Worm (Caenorhabditis elegans) whole organism, L4 larva: Measurements from ENCODE around the gene B0250.18.

Experiments used
- D1046.2 ChIP-seq: fragments of 200-800 bp; sonication (Bioruptor generic); IDR thresholded peaks from 2 replicates; pipeline ENCODE4 v1.3.6; 2022; ENCODE audit warnings: missing genetic modification characterization, missing compliant biosample characterization
- F37D6.2 ChIP-seq: sonication (generic microtip); optimal IDR thresholded peaks from 2 replicates; lab custom pipeline; 2016; ENCODE audit warnings: mild to moderate bottlenecking, missing genetic modification characterization, missing compliant biosample characterization
- F44E2.7 ChIP-seq: fragments of 200-800 bp; sonication (Bioruptor generic); IDR thresholded peaks from 2 replicates; pipeline ENCODE4 v2.1.2; 2022; ENCODE audit warnings: missing genetic modification characterization, missing compliant biosample characterization
- F49E8.2 ChIP-seq: sonication (generic microtip); optimal IDR thresholded peaks from 2 replicates; lab custom pipeline; 2016; ENCODE audit warnings: missing compliant biosample characterization, mild to moderate bottlenecking, missing genetic modification characterization, borderline replicate concordance
- R02D3.7 ChIP-seq: fragments of 150-350 bp; sonication (generic microtip); optimal IDR thresholded peaks from 3 replicates; lab custom pipeline; 2014; ENCODE audit warnings: missing biosample characterization, missing genetic modification characterization
- T20F7.1 ChIP-seq: fragments of 200-800 bp; sonication (Bioruptor generic); optimal IDR thresholded peaks from 2 replicates; lab custom pipeline; 2018; ENCODE audit warnings: mild to moderate bottlenecking, missing genetic modification characterization, missing compliant biosample characterization
- Y105C5A.15 ChIP-seq: fragments of 200-800 bp; sonication (Bioruptor generic); IDR thresholded peaks from 2 replicates; pipeline ENCODE4 v1.3.6; 2022; ENCODE audit warnings: missing genetic modification characterization, missing compliant biosample characterization
- Y75B8A.6 ChIP-seq: fragments of 200-800 bp; sonication (Bioruptor generic); IDR thresholded peaks from 2 replicates; pipeline ENCODE4 v1.3.6; 2022; ENCODE audit warnings: missing genetic modification reagents, missing genetic modification characterization, missing compliant biosample characterization
- aha-1 ChIP-seq: fragments of 150-350 bp; peaks from one replicate; lab custom pipeline; 2014; ENCODE audit warnings: missing biosample characterization, missing genetic modification characterization
- aly-2 ChIP-seq: sonication (generic microtip); optimal IDR thresholded peaks from 2 replicates; lab custom pipeline; 2018; ENCODE audit warnings: missing biosample characterization, missing genetic modification characterization
- arid-1 ChIP-seq: fragments of 200-800 bp; sonication (Bioruptor generic); conservative IDR thresholded peaks from 2 replicates; pipeline ENCODE4 v1.3.6; 2022; ENCODE audit warnings: missing genetic modification reagents, missing genetic modification characterization, missing compliant biosample characterization
- attf-4 ChIP-seq: sonication (generic microtip); optimal IDR thresholded peaks from 3 replicates; lab custom pipeline; 2017; ENCODE audit warnings: missing biosample characterization, missing genetic modification characterization
- ceh-28 ChIP-seq: fragments of 150-350 bp; optimal IDR thresholded peaks from 2 replicates; lab custom pipeline; 2014; ENCODE audit warnings: missing biosample characterization, missing genetic modification reagents, missing genetic modification characterization
- ceh-62 ChIP-seq: sonication (generic microtip); optimal IDR thresholded peaks from 2 replicates; lab custom pipeline; 2017; ENCODE audit warnings: missing biosample characterization, missing genetic modification characterization
- cey-2 ChIP-seq: sonication (generic microtip); optimal IDR thresholded peaks from 3 replicates; lab custom pipeline; 2017; ENCODE audit warnings: missing genetic modification characterization, mild to moderate bottlenecking, missing compliant biosample characterization, antibody characterized with exemption, borderline replicate concordance; ENCODE audit not compliant: insufficient read depth
- ctbp-1 ChIP-seq: fragments of 200-800 bp; sonication (Bioruptor generic); IDR thresholded peaks from 2 replicates; pipeline ENCODE4 v1.3.6; 2022; ENCODE audit warnings: missing genetic modification reagents, missing genetic modification characterization, missing compliant biosample characterization
- daf-12 ChIP-seq: fragments of 150-350 bp; optimal IDR thresholded peaks from 2 replicates; lab custom pipeline; 2014; ENCODE audit warnings: missing biosample characterization, missing genetic modification reagents, missing genetic modification characterization
- daf-19 ChIP-seq: fragments of 200-800 bp; sonication (Bioruptor generic); conservative IDR thresholded peaks from 2 replicates; pipeline ENCODE4 v1.3.6; 2022; ENCODE audit warnings: missing genetic modification characterization, missing compliant biosample characterization
- dmd-6 ChIP-seq: fragments of 200-800 bp; sonication (Bioruptor generic); IDR thresholded peaks from 2 replicates; pipeline ENCODE4 v1.3.6; 2022; ENCODE audit warnings: missing genetic modification reagents, missing genetic modification characterization, missing compliant biosample characterization
- dmd-8 ChIP-seq: fragments of 200-800 bp; sonication (Bioruptor generic); IDR thresholded peaks from 2 replicates; pipeline ENCODE4 v1.3.6; 2022; ENCODE audit warnings: missing genetic modification characterization, missing compliant biosample characterization
- dpl-1 ChIP-seq: fragments of 150-350 bp; optimal IDR thresholded peaks from 2 replicates; lab custom pipeline; 2014; ENCODE audit warnings: missing biosample characterization, missing genetic modification reagents, missing genetic modification characterization
- egl-43 ChIP-seq: fragments of 200-800 bp; sonication (Bioruptor generic); IDR thresholded peaks from 2 replicates; pipeline ENCODE4 v1.3.6; 2022; ENCODE audit warnings: missing genetic modification reagents, missing genetic modification characterization, missing compliant biosample characterization
- fkh-10 ChIP-seq: fragments of 150-350 bp; optimal IDR thresholded peaks from 2 replicates; lab custom pipeline; 2014; ENCODE audit warnings: missing biosample characterization, missing genetic modification reagents, missing genetic modification characterization
- fos-1 ChIP-seq: fragments of 150-350 bp; optimal IDR thresholded peaks from 2 replicates; lab custom pipeline; 2014; ENCODE audit warnings: missing biosample characterization, missing genetic modification characterization
- hlh-11 ChIP-seq: fragments of 200-800 bp; sonication (Bioruptor generic); optimal IDR thresholded peaks from 2 replicates; lab custom pipeline; 2018; ENCODE audit warnings: mild to moderate bottlenecking, missing genetic modification characterization, missing compliant biosample characterization
- hlh-30 ChIP-seq: sonication (generic microtip); optimal IDR thresholded peaks from 2 replicates; lab custom pipeline; 2017; ENCODE audit warnings: antibody characterized with exemption, mild to moderate bottlenecking, missing genetic modification characterization, missing compliant biosample characterization; ENCODE audit not compliant: insufficient read depth
- jun-1 ChIP-seq: fragments of 150-350 bp; optimal IDR thresholded peaks from 2 replicates; lab custom pipeline; 2014; ENCODE audit warnings: missing biosample characterization, missing genetic modification reagents, missing genetic modification characterization
- lin-1 ChIP-seq: fragments of 200-800 bp; sonication (Bioruptor generic); IDR thresholded peaks from 2 replicates; pipeline ENCODE4 v1.3.6; 2022; ENCODE audit warnings: missing genetic modification reagents, missing genetic modification characterization, missing compliant biosample characterization
- lin-29 ChIP-seq: fragments of 200-800 bp; sonication (Bioruptor generic); IDR thresholded peaks from 2 replicates; pipeline ENCODE4 v1.3.6; 2022; ENCODE audit warnings: missing genetic modification reagents, missing genetic modification characterization, missing compliant biosample characterization
- lin-38 ChIP-seq: fragments of 200-800 bp; sonication (Bioruptor generic); IDR thresholded peaks from 2 replicates; pipeline ENCODE4 v1.3.6; 2022; ENCODE audit warnings: missing genetic modification reagents, missing genetic modification characterization, missing compliant biosample characterization
- madf-9 ChIP-seq: fragments of 200-800 bp; sonication (Bioruptor generic); conservative IDR thresholded peaks from 2 replicates; pipeline ENCODE4 v1.3.6; 2022; ENCODE audit warnings: missing genetic modification reagents, missing genetic modification characterization, missing compliant biosample characterization
- mdl-1 ChIP-seq, 2 experiments: fragments of 150-350 bp in 1 of 2; sonication (generic microtip) in 1 of 2; optimal IDR thresholded peaks; 2 replicates each; lab custom pipeline; 2014 to 2017; ENCODE audit warnings: missing biosample characterization in 2 of 2, missing genetic modification characterization in 2 of 2
- mdt-29 ChIP-seq: fragments of 200-800 bp; sonication (Bioruptor generic); IDR thresholded peaks from 2 replicates; pipeline ENCODE4 v1.3.6; 2022; ENCODE audit warnings: missing genetic modification reagents, missing genetic modification characterization, missing compliant biosample characterization
- mxl-3 ChIP-seq: fragments of 200-800 bp; sonication (Bioruptor generic); optimal IDR thresholded peaks from 2 replicates; lab custom pipeline; 2018; ENCODE audit warnings: mild to moderate bottlenecking, missing genetic modification characterization, missing compliant biosample characterization
- nhr-10 ChIP-seq: fragments of 150-350 bp; optimal IDR thresholded peaks from 2 replicates; lab custom pipeline; 2014; ENCODE audit warnings: missing biosample characterization, missing genetic modification characterization
- nhr-237 ChIP-seq: sonication (generic microtip); optimal IDR thresholded peaks from 2 replicates; lab custom pipeline; 2017; ENCODE audit warnings: missing biosample characterization, missing genetic modification characterization
- nhr-41 ChIP-seq: fragments of 200-800 bp; sonication (Bioruptor generic); IDR thresholded peaks from 2 replicates; pipeline ENCODE4 v1.3.6; 2022; ENCODE audit warnings: missing genetic modification reagents, missing genetic modification characterization, missing compliant biosample characterization
- nhr-42 ChIP-seq: fragments of 200-800 bp; sonication (Bioruptor generic); IDR thresholded peaks from 2 replicates; pipeline ENCODE4 v1.3.6; 2022; ENCODE audit warnings: missing genetic modification characterization, missing compliant biosample characterization
- pha-4 ChIP-seq, 2 experiments: fragments of 150-350 bp in 1 of 2; fragments of 200-800 bp in 1 of 2; sonication (Bioruptor generic) in 1 of 2; IDR thresholded peaks in 1 of 2; optimal IDR thresholded peaks in 1 of 2; 2 replicates each; pipeline versions ENCODE4 v1.3.6 to Lab custom; 2014 to 2022; ENCODE audit warnings: missing genetic modification characterization in 2 of 2, missing genetic modification reagents in 2 of 2, missing biosample characterization in 1 of 2, missing compliant biosample characterization in 1 of 2
- php-3 ChIP-seq: fragments of 200-800 bp; sonication (Bioruptor generic); IDR thresholded peaks from 2 replicates; pipeline ENCODE4 v1.3.6; 2022; ENCODE audit warnings: missing genetic modification reagents, missing genetic modification characterization, missing compliant biosample characterization
- sdz-12 ChIP-seq: fragments of 200-800 bp; sonication (Bioruptor generic); optimal IDR thresholded peaks from 2 replicates; lab custom pipeline; 2018; ENCODE audit warnings: mild to moderate bottlenecking, missing genetic modification characterization, missing compliant biosample characterization
- set-16 ChIP-seq: fragments of 200-800 bp; sonication (Bioruptor generic); IDR thresholded peaks from 2 replicates; pipeline ENCODE4 v1.3.6; 2022; ENCODE audit warnings: missing genetic modification reagents, missing genetic modification characterization, missing compliant biosample characterization
- skn-1 ChIP-seq: fragments of 150-350 bp; optimal IDR thresholded peaks from 2 replicates; lab custom pipeline; 2014; ENCODE audit warnings: missing biosample characterization, missing genetic modification characterization
- snpc-4 ChIP-seq: fragments of 150-350 bp; optimal IDR thresholded peaks from 2 replicates; lab custom pipeline; 2014; ENCODE audit warnings: missing biosample characterization, missing genetic modification characterization
- spr-3 ChIP-seq: fragments of 200-800 bp; sonication (Bioruptor generic); optimal IDR thresholded peaks from 2 replicates; lab custom pipeline; 2018; ENCODE audit warnings: mild to moderate bottlenecking, missing genetic modification characterization, missing compliant biosample characterization
- tag-97 ChIP-seq: fragments of 200-800 bp; sonication (Bioruptor generic); IDR thresholded peaks from 2 replicates; pipeline ENCODE4 v1.3.6; 2022; ENCODE audit warnings: missing genetic modification characterization, missing compliant biosample characterization
- tra-1 ChIP-seq: fragments of 200-800 bp; sonication (Bioruptor generic); IDR thresholded peaks from 2 replicates; pipeline ENCODE4 v1.3.6; 2022; ENCODE audit warnings: missing genetic modification reagents, missing genetic modification characterization, missing compliant biosample characterization
- unc-62 ChIP-seq, 3 experiments: fragments of 150-350 bp in 1 of 3; sonication (generic microtip); optimal IDR thresholded peaks in 2 of 3; peaks in 1 of 3; 1 replicate in 1 of 3; 2 replicates in 2 of 3; lab custom pipeline; 2014 to 2017; ENCODE audit warnings: missing biosample characterization in 3 of 3, missing genetic modification characterization in 3 of 3, missing genetic modification reagents in 3 of 3, missing genotype in 1 of 3
- vab-7 ChIP-seq: fragments of 200-800 bp; sonication (Bioruptor generic); IDR thresholded peaks from 2 replicates; pipeline ENCODE4 v1.3.6; 2022; ENCODE audit warnings: missing genetic modification reagents, missing genetic modification characterization, missing compliant biosample characterization
- ztf-11 ChIP-seq: fragments of 150-350 bp; optimal IDR thresholded peaks from 2 replicates; lab custom pipeline; 2014; ENCODE audit warnings: missing biosample characterization, missing genetic modification characterization
- ztf-7 ChIP-seq: fragments of 150-350 bp; optimal IDR thresholded peaks from 2 replicates; lab custom pipeline; 2014; ENCODE audit warnings: missing biosample characterization, missing genetic modification characterization

Gene B0250.18

DNA sequence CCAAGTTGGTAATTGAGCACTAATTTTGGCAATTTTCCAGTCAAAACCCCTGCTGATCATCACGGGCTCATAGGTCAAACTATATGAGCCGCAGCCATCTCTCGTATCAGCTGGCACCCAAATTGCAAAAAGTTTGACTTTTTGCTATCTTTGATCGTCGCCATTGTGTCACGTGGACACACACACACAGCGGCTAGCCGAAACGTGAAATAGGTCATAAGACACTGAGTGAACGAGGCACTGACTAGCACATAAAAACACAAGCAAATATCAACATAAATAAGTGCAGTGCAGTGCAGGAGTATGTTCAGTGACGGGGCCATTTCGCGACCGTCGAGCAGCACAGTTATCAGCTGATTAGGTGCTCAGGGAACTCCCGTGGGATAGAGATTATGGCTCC, 41.9 kb downstream of the B0250.18 start (continued):
- no peak for TF ChIP-seq F37D6.2 (tag; lab: Kevin White, UChicago)
- no peak for TF ChIP-seq spr-3 (GFP tag; lab: Kevin White, UChicago)
- no peak for TF ChIP-seq vab-7 (GFP tag; lab: Robert Waterston, UW)
- no peak for TF ChIP-seq dpl-1 (GFP tag; lab: Kevin White, UChicago)
- TF ChIP-seq ceh-28 (tag; lab: Kevin White, UChicago): no peak
- 0 out of 2 replicates have a peak, but pooled peaks have one; percentile 43 for TF ChIP-seq nhr-41 (GFP tag; lab: Robert Waterston, UW)
- no peak for TF ChIP-seq arid-1 (GFP tag; lab: Robert Waterston, UW)
- TF ChIP-seq nhr-42 (GFP tag; lab: Robert Waterston, UW): no peak
- TF ChIP-seq lin-1: 0 out of 2 replicates have a peak, but pooled peaks have one; percentile 14
- TF ChIP-seq cey-2 (tag; lab: Kevin White, UChicago): no peak
- TF ChIP-seq aha-1: peak; percentile 2
- TF ChIP-seq D1046.2 (GFP tag; lab: Robert Waterston, UW): no peak
- no peak for TF ChIP-seq R02D3.7 (tag; lab: Kevin White, UChicago)
- TF ChIP-seq ztf-7 (tag; lab: Kevin White, UChicago): no peak
- TF ChIP-seq F49E8.2 (tag; lab: Kevin White, UChicago): no peak
- peak; percentile 80 for TF ChIP-seq mxl-3 (GFP tag; lab: Kevin White, UChicago)
- no peak for TF ChIP-seq T20F7.1
- no peak for TF ChIP-seq egl-43 (GFP tag; lab: Robert Waterston, UW)
- peak; percentile 86 for TF ChIP-seq php-3 (GFP tag; lab: Robert Waterston, UW)
- peak; percentile 97 for TF ChIP-seq hlh-11 (tag; lab: Kevin White, UChicago)
- TF ChIP-seq ztf-11 (tag; lab: Kevin White, UChicago): no peak
- no peak for TF ChIP-seq attf-4 (tag; lab: Kevin White, UChicago)
- TF ChIP-seq daf-19: no peak
- TF ChIP-seq unc-62 (GFP tag; optimal IDR thresholded peaks at IDR 0.05 in 1 of 2; lab: Kevin White, UChicago): peak in 1 of 2 experiments; percentile 99
- TF ChIP-seq unc-62 (tag; optimal IDR thresholded peaks at IDR 0.05; lab: Kevin White, UChicago): no peak
- TF ChIP-seq ceh-62 (tag; lab: Kevin White, UChicago): no peak
- TF ChIP-seq snpc-4 (tag; lab: Kevin White, UChicago): no peak
- no peak for TF ChIP-seq daf-12 (tag; lab: Kevin White, UChicago)
- TF ChIP-seq Y75B8A.6 (GFP tag; lab: Robert Waterston, UW): no peak
- no peak for TF ChIP-seq dmd-8
- TF ChIP-seq tag-97 (GFP tag; lab: Robert Waterston, UW): no peak
- peak; percentile 56; the same call in 1 of the 2 replicates for TF ChIP-seq tra-1 (GFP tag; lab: Robert Waterston, UW)
- no peak for TF ChIP-seq aly-2
- no peak for TF ChIP-seq ctbp-1 (GFP tag; lab: Robert Waterston, UW)
- TF ChIP-seq set-16 (GFP tag; lab: Robert Waterston, UW): peak; percentile 13; the same call in 1 of the 2 replicates
- no peak for TF ChIP-seq lin-29 (GFP tag; lab: Robert Waterston, UW)
- TF ChIP-seq dmd-6 (GFP tag; lab: Robert Waterston, UW): peak; percentile 91
- TF ChIP-seq mdt-29 (GFP tag; lab: Robert Waterston, UW): peak; percentile 54; the same call in 1 of the 2 replicates
- no peak for TF ChIP-seq nhr-10 (tag; lab: Kevin White, UChicago)
- no peak for TF ChIP-seq nhr-237 (tag; lab: Kevin White, UChicago)
- TF ChIP-seq sdz-12 (GFP tag; lab: Kevin White, UChicago): no peak
- peak; percentile 54 to 93 for TF ChIP-seq mdl-1 (tag; optimal IDR thresholded peaks at IDR 0.05; lab: Kevin White, UChicago)
- TF ChIP-seq jun-1 (tag; lab: Kevin White, UChicago): no peak
- 0 out of 2 replicates have a peak, but pooled peaks have one; percentile 3 for TF ChIP-seq F44E2.7
- no peak for TF ChIP-seq lin-38 (GFP tag; lab: Robert Waterston, UW)
- TF ChIP-seq pha-4 (GFP tag; IDR thresholded peaks at IDR 0.05; lab: Robert Waterston, UW): peak; percentile 58; the same call in 1 of the 2 replicates
- TF ChIP-seq pha-4 (tag; optimal IDR thresholded peaks at IDR 0.05; lab: Kevin White, UChicago): peak; percentile 96
- no peak for TF ChIP-seq madf-9 (GFP tag; lab: Robert Waterston, UW)
- TF ChIP-seq fos-1 (tag; lab: Kevin White, UChicago): no peak
- TF ChIP-seq fkh-10 (GFP tag; lab: Kevin White, UChicago): no peak
- no peak for TF ChIP-seq Y105C5A.15 (GFP tag; lab: Robert Waterston, UW)
- TF ChIP-seq skn-1: no peak
- TF ChIP-seq hlh-30 (tag; lab: Kevin White, UChicago): peak; percentile 97
